Fruit fly (Drosophila melanogaster): ENCODE measurements around the gene LysE.

LysE gene

dm6 chr3L:1166945-1167913 lies 45.4 kb upstream of the LysE start (continued):
- TF ChIP-seq CG32767 (GFP tag; IDR thresholded peaks at IDR 0.05) (no peak), CG8765 (GFP tag; IDR thresholded peaks at IDR 0.05) (peak; percentile 62; the same call in 1 of the 2 replicates), CG7963 (GFP tag; IDR thresholded peaks at IDR 0.05; ENCODE audit: partially characterized antibody) (no peak), CG3838 (GFP tag; optimal IDR thresholded peaks at IDR 0.05) (no peak), Blimp-1 (GFP tag; optimal IDR thresholded peaks at IDR 0.05) (peak; percentile 48), ttk (GFP tag; IDR thresholded peaks at IDR 0.05) (peak; percentile 19; the same call in 1 of the 2 replicates), onecut (GFP tag; IDR thresholded peaks at IDR 0.05) (0 out of 2 replicates have a peak, but pooled peaks have one; percentile 15), row (GFP tag; IDR thresholded peaks at IDR 0.05) (peak; percentile 62), CG1603 (tag; optimal IDR thresholded peaks at IDR 0.05) (peak; percentile 31), salm (tag; optimal IDR thresholded peaks at IDR 0.05) (no peak), Abd-B (GFP tag; optimal IDR thresholded peaks at IDR 0.05) (no peak), CG17359 (tag; optimal IDR thresholded peaks at IDR 0.05) (peak; percentile 40), D19A (tag; optimal IDR thresholded peaks at IDR 0.05) (no peak), Stat92E (GFP tag; optimal IDR thresholded peaks at IDR 0.05) (no peak), Doc2 (GFP tag; IDR thresholded peaks at IDR 0.05) (no peak), fd3F (GFP tag; optimal IDR thresholded peaks at IDR 0.05) (no peak), CG8924 (tag; optimal IDR thresholded peaks at IDR 0.05) (peak; percentile 62), so (GFP tag; IDR thresholded peaks at IDR 0.05) (no peak), CG17829 (tag; optimal IDR thresholded peaks at IDR 0.05) (peak; percentile 87), lola (GFP tag; optimal IDR thresholded peaks at IDR 0.05) (peak in 1 of 3 experiments; percentile 39), CG4854 (GFP tag; optimal IDR thresholded peaks at IDR 0.05) (no peak), CG9609 (GFP tag; optimal IDR thresholded peaks at IDR 0.05) (peak; percentile 19), jumu (GFP tag; optimal IDR thresholded peaks at IDR 0.05) (peak; percentile 9), dysf (GFP tag; IDR thresholded peaks at IDR 0.05) (no peak), dan (GFP tag; IDR thresholded peaks at IDR 0.05) (peak; percentile 73), Dek (tag; optimal IDR thresholded peaks at IDR 0.05) (no peak), slbo (GFP tag; IDR thresholded peaks at IDR 0.05) (no peak), ase (GFP tag; IDR thresholded peaks at IDR 0.05) (no peak), twi (tag; optimal IDR thresholded peaks at IDR 0.05) (peak; percentile 98), toy (GFP tag; IDR thresholded peaks at IDR 0.05) (no peak), CG17568 (GFP tag; optimal IDR thresholded peaks at IDR 0.05) (no peak), Sox102F (GFP tag; optimal IDR thresholded peaks at IDR 0.05) (peak; percentile 12), CG14667 (GFP tag; IDR thresholded peaks at IDR 0.05) (peak; percentile 36; the same call in 1 of the 2 replicates), hkb (optimal IDR thresholded peaks at IDR 0.05) (no peak), hkb (GFP tag; IDR thresholded peaks at IDR 0.05) (peak; percentile 35)

dm6 chr3L:1168445-1168844 lies 44.2 kb upstream of the LysE start:
- no peak for TF ChIP-seq zf30C (GFP tag; optimal IDR thresholded peaks at IDR 0.05)
- TF ChIP-seq mld (GFP tag; IDR thresholded peaks at IDR 0.05; ENCODE audit: partially characterized antibody) = no peak
- no peak for TF ChIP-seq H2.0 (GFP tag; IDR thresholded peaks at IDR 0.05)
- TF ChIP-seq CG34422 (GFP tag; IDR thresholded peaks at IDR 0.05) = no peak
- no peak for TF ChIP-seq btn (GFP tag; optimal IDR thresholded peaks at IDR 0.05)
- peak; percentile 6 for TF ChIP-seq Sox102F (GFP tag; optimal IDR thresholded peaks at IDR 0.05)
- no peak for TF ChIP-seq CG18619 (GFP tag; optimal IDR thresholded peaks at IDR 0.05)
- TF ChIP-seq CG15479 (GFP tag; optimal IDR thresholded peaks at IDR 0.05) = peak; percentile 13
- peak; percentile 17 for TF ChIP-seq pros (GFP tag; optimal IDR thresholded peaks at IDR 0.05)
- no peak for TF ChIP-seq CG13296 (GFP tag; optimal IDR thresholded peaks at IDR 0.05)
- no peak for TF ChIP-seq Max (GFP tag; optimal IDR thresholded peaks at IDR 0.05)
- peak in 1 of 2 experiments; percentile 36 for TF ChIP-seq Pdp1 (GFP tag; optimal IDR thresholded peaks at IDR 0.05)
- no peak for TF ChIP-seq Dbx (GFP tag; IDR thresholded peaks at IDR 0.05)
- TF ChIP-seq Doc3 (GFP tag; IDR thresholded peaks at IDR 0.05; ENCODE audit: partially characterized antibody) = no peak
- TF ChIP-seq CG3407 (GFP tag; optimal IDR thresholded peaks at IDR 0.05) = peak; percentile 28
- TF ChIP-seq Jarid2 (GFP tag; optimal IDR thresholded peaks at IDR 0.05) = no peak
